Fruit fly (Drosophila melanogaster) whole organism, embryonic: ENCODE measurements around the gene Acph-1.

Experiments
- Aef1 ChIP-seq: fragments of 200-800 bp; sonication (Bioruptor generic); IDR thresholded peaks from 3 replicates; pipeline ENCODE4 v1.3.6; 2022; ENCODE audit warnings: missing biosample characterization, missing genetic modification characterization
- Antp ChIP-seq: fragments of 200-800 bp; sonication (Bioruptor generic); optimal IDR thresholded peaks from 3 replicates; lab custom pipeline; 2016; ENCODE audit warnings: missing biosample characterization, missing genetic modification characterization
- Bdp1 ChIP-seq: fragments of 200-800 bp; sonication (Bioruptor generic); optimal IDR thresholded peaks from 3 replicates; lab custom pipeline; 2016; ENCODE audit warnings: missing biosample characterization, missing genetic modification characterization
- CG10209 ChIP-seq: fragments of 200-800 bp; sonication (Bioruptor generic); optimal IDR thresholded peaks from 3 replicates; lab custom pipeline; 2017; ENCODE audit warnings: missing biosample characterization, mild to moderate bottlenecking, missing genetic modification characterization, missing genetic modification reagents
- CG1024 ChIP-seq: fragments of 200-800 bp; sonication (Bioruptor generic); IDR thresholded peaks from 2 replicates; pipeline ENCODE4 v1.3.6; 2022; ENCODE audit warnings: missing biosample characterization, missing genetic modification characterization
- CG11247 ChIP-seq: fragments of 200-800 bp; sonication (Bioruptor generic); IDR thresholded peaks from 2 replicates; pipeline ENCODE4 v1.3.6; 2022; ENCODE audit warnings: missing biosample characterization, missing genetic modification characterization
- CG12769 ChIP-seq: fragments of 200-800 bp; sonication (Bioruptor generic); optimal IDR thresholded peaks from 2 replicates; lab custom pipeline; 2019; ENCODE audit warnings: missing biosample characterization, mild to moderate bottlenecking, missing genetic modification characterization, moderate library complexity
- CG13287 ChIP-seq: fragments of 200-800 bp; sonication (Bioruptor generic); IDR thresholded peaks from 2 replicates; pipeline ENCODE4 v1.3.6; 2022; ENCODE audit warnings: missing biosample characterization, missing genetic modification characterization; ENCODE audit not compliant: partially characterized antibody
- CG15073 ChIP-seq: fragments of 200-800 bp; sonication (Bioruptor generic); optimal IDR thresholded peaks from 2 replicates; lab custom pipeline; 2016; ENCODE audit warnings: missing biosample characterization, missing genetic modification characterization
- CG15514 ChIP-seq: fragments of 200-800 bp; sonication (Bioruptor generic); optimal IDR thresholded peaks from 3 replicates; lab custom pipeline; 2017; ENCODE audit warnings: missing biosample characterization, missing genetic modification characterization, mild to moderate bottlenecking, moderate library complexity, missing genetic modification reagents
- CG15601 ChIP-seq: fragments of 200-800 bp; sonication (Bioruptor generic); optimal IDR thresholded peaks from 3 replicates; lab custom pipeline; 2019; ENCODE audit warnings: missing biosample characterization, mild to moderate bottlenecking, missing genetic modification characterization, moderate library complexity
- CG1647 ChIP-seq: fragments of 200-800 bp; sonication (Bioruptor generic); optimal IDR thresholded peaks from 3 replicates; lab custom pipeline; 2016; ENCODE audit warnings: missing biosample characterization, missing genetic modification characterization
- CG17612 ChIP-seq: fragments of 200-800 bp; sonication (Bioruptor generic); IDR thresholded peaks from 2 replicates; pipeline ENCODE4 v1.3.6; 2022; ENCODE audit warnings: missing biosample characterization, missing genetic modification characterization
- CG4328 ChIP-seq: fragments of 200-800 bp; sonication (Bioruptor generic); optimal IDR thresholded peaks from 3 replicates; lab custom pipeline; 2017; ENCODE audit warnings: missing biosample characterization, missing genetic modification reagents, missing genetic modification characterization
- CG4617 ChIP-seq: fragments of 200-800 bp; sonication (Bioruptor generic); optimal IDR thresholded peaks from 3 replicates; lab custom pipeline; 2016; ENCODE audit warnings: missing biosample characterization, missing genetic modification characterization, borderline replicate concordance
- CG5245 ChIP-seq: fragments of 200-800 bp; sonication (Bioruptor generic); optimal IDR thresholded peaks from 3 replicates; lab custom pipeline; 2016; ENCODE audit warnings: missing biosample characterization, missing genetic modification characterization
- CG6175 ChIP-seq: fragments of 200-800 bp; sonication (Bioruptor generic); IDR thresholded peaks from 3 replicates; pipeline ENCODE4 v1.3.6; 2022; ENCODE audit warnings: missing biosample characterization, missing genetic modification characterization
- CG7271 ChIP-seq: fragments of 200-800 bp; sonication (Bioruptor generic); optimal IDR thresholded peaks from 2 replicates; lab custom pipeline; 2018; ENCODE audit warnings: missing biosample characterization, mild to moderate bottlenecking, missing genetic modification characterization, moderate library complexity
- CG7372 ChIP-seq: fragments of 200-800 bp; sonication (Bioruptor generic); IDR thresholded peaks from 2 replicates; pipeline ENCODE4 v1.3.6; 2022; ENCODE audit warnings: missing biosample characterization, missing genetic modification characterization
- CG8089 ChIP-seq: fragments of 200-800 bp; sonication (Bioruptor generic); optimal IDR thresholded peaks from 3 replicates; lab custom pipeline; 2016; ENCODE audit warnings: missing biosample characterization, missing genetic modification characterization
- CG8924 ChIP-seq: fragments of 200-800 bp; optimal IDR thresholded peaks from 3 replicates; lab custom pipeline; 2019; ENCODE audit warnings: missing biosample characterization, mild to moderate bottlenecking, missing genetic modification characterization, moderate library complexity
- CG9817 ChIP-seq: fragments of 200-800 bp; sonication (Bioruptor generic); optimal IDR thresholded peaks from 2 replicates; lab custom pipeline; 2018; ENCODE audit warnings: missing biosample characterization, mild to moderate bottlenecking, missing genetic modification characterization, moderate library complexity
- Doc2 ChIP-seq: fragments of 200-800 bp; sonication (Bioruptor generic); IDR thresholded peaks from 2 replicates; pipeline ENCODE4 v1.3.6; 2022; ENCODE audit warnings: missing biosample characterization, missing genetic modification characterization
- Ets65A ChIP-seq: fragments of 200-800 bp; sonication (Bioruptor generic); peaks from one replicate; lab custom pipeline; 2016; ENCODE audit warnings: missing biosample characterization, missing genetic modification characterization
- Hr39 ChIP-seq: fragments of >200 bp; optimal IDR thresholded peaks from 2 replicates; lab custom pipeline; 2017
- Hr78 ChIP-seq, 2 experiments: fragments of 200-800 bp in 1 of 2; fragments of >200 bp in 1 of 2; sonication (Bioruptor generic) in 1 of 2; optimal IDR thresholded peaks; 2 replicates each; lab custom pipeline; 2017 to 2019; ENCODE audit warnings: missing biosample characterization in 2 of 2, missing genetic modification characterization in 2 of 2, mild to moderate bottlenecking in 1 of 2, moderate library complexity in 1 of 2
- Hsf ChIP-seq: fragments of 200-800 bp; sonication (Bioruptor generic); optimal IDR thresholded peaks from 3 replicates; lab custom pipeline; 2016; ENCODE audit warnings: missing biosample characterization, missing genetic modification characterization
- NK7.1 ChIP-seq: fragments of 200-800 bp; sonication (Bioruptor generic); optimal IDR thresholded peaks from 3 replicates; lab custom pipeline; 2016; ENCODE audit warnings: missing biosample characterization, missing genetic modification characterization
- Nf-YC ChIP-seq: fragments of 200-800 bp; optimal IDR thresholded peaks from 3 replicates; lab custom pipeline; 2019; ENCODE audit warnings: missing biosample characterization, mild to moderate bottlenecking, missing genetic modification characterization, moderate library complexity
- Rfx ChIP-seq: fragments of 200-800 bp; sonication (Bioruptor generic); IDR thresholded peaks from 2 replicates; pipeline ENCODE4 v1.3.6; 2022; ENCODE audit warnings: missing biosample characterization, missing genetic modification characterization
- Scr ChIP-seq: fragments of 200-800 bp; sonication (Bioruptor generic); IDR thresholded peaks from 2 replicates; pipeline ENCODE4 v1.3.6; 2022; ENCODE audit warnings: missing biosample characterization, missing genetic modification characterization; ENCODE audit not compliant: partially characterized antibody
- Sox100B ChIP-seq: fragments of 200-800 bp; sonication (Bioruptor generic); optimal IDR thresholded peaks from 3 replicates; lab custom pipeline; 2018; ENCODE audit warnings: missing biosample characterization, mild to moderate bottlenecking, missing genetic modification characterization
- al ChIP-seq: fragments of 200-800 bp; sonication (Bioruptor generic); IDR thresholded peaks from 2 replicates; pipeline ENCODE4 v1.3.6; 2022; ENCODE audit warnings: missing biosample characterization, missing genetic modification characterization
- ash1 ChIP-seq: fragments of 200-800 bp; sonication (Bioruptor generic); optimal IDR thresholded peaks from 2 replicates; lab custom pipeline; 2018; ENCODE audit warnings: missing biosample characterization, mild to moderate bottlenecking, missing genetic modification characterization
- ato ChIP-seq: fragments of 200-800 bp; sonication (Bioruptor generic); IDR thresholded peaks from 2 replicates; pipeline ENCODE4 v1.3.6; 2022; ENCODE audit warnings: missing biosample characterization, missing genetic modification characterization; ENCODE audit not compliant: partially characterized antibody
- crp ChIP-seq, 2 experiments: fragments of 200-800 bp; sonication (Bioruptor generic); optimal IDR thresholded peaks; 2 replicates in 1 of 2; 3 replicates in 1 of 2; lab custom pipeline; 2017; ENCODE audit warnings: missing biosample characterization in 2 of 2, missing genetic modification characterization in 2 of 2, mild to moderate bottlenecking in 1 of 2, moderate library complexity in 1 of 2
- emc ChIP-seq: fragments of 200-800 bp; sonication (Bioruptor generic); optimal IDR thresholded peaks from 2 replicates; lab custom pipeline; 2016; ENCODE audit warnings: missing biosample characterization, missing genetic modification characterization
- ems ChIP-seq: fragments of 200-800 bp; sonication (Bioruptor generic); optimal IDR thresholded peaks from 3 replicates; lab custom pipeline; 2016; ENCODE audit warnings: missing biosample characterization, missing genetic modification characterization
- en ChIP-seq: fragments of 200-800 bp; sonication (Bioruptor generic); optimal IDR thresholded peaks from 2 replicates; lab custom pipeline; 2016; ENCODE audit warnings: missing biosample characterization, missing genetic modification characterization
- exex ChIP-seq: fragments of 200-800 bp; sonication (Bioruptor generic); optimal IDR thresholded peaks from 4 replicates; lab custom pipeline; 2018; ENCODE audit warnings: missing biosample characterization, mild to moderate bottlenecking, missing genetic modification characterization, moderate library complexity
- fd3F ChIP-seq: fragments of 200-800 bp; sonication (Bioruptor generic); optimal IDR thresholded peaks from 2 replicates; lab custom pipeline; 2018; ENCODE audit warnings: missing biosample characterization, mild to moderate bottlenecking, missing genetic modification characterization, moderate library complexity
- kni ChIP-seq: fragments of 200-800 bp; sonication (Bioruptor generic); optimal IDR thresholded peaks from 3 replicates; lab custom pipeline; 2017; ENCODE audit warnings: mild to moderate bottlenecking, missing biosample characterization, missing genetic modification reagents, missing genetic modification characterization
- pan ChIP-seq, 4 experiments: fragments of >200 bp in 3 of 4; fragments of 200-800 bp in 1 of 4; sonication (Bioruptor generic) in 1 of 4; optimal IDR thresholded peaks in 3 of 4; IDR thresholded peaks in 1 of 4; 2 replicates each; pipeline versions ENCODE4 v1.3.6 to Lab custom; 2017 to 2022; ENCODE audit warnings: missing biosample characterization in 2 of 4, missing genetic modification characterization in 2 of 4, mixed read lengths in 1 of 4
- pzg ChIP-seq: fragments of 200-800 bp; sonication (Bioruptor generic); optimal IDR thresholded peaks from 3 replicates; lab custom pipeline; 2018; ENCODE audit warnings: missing biosample characterization, mild to moderate bottlenecking, missing genetic modification characterization, moderate library complexity
- slbo ChIP-seq: fragments of 200-800 bp; sonication (Bioruptor generic); IDR thresholded peaks from 2 replicates; pipeline ENCODE4 v1.3.6; 2022; ENCODE audit warnings: missing biosample characterization, missing genetic modification characterization
- slp2 ChIP-seq: fragments of 200-800 bp; sonication (Bioruptor generic); optimal IDR thresholded peaks from 2 replicates; lab custom pipeline; 2016; ENCODE audit warnings: missing biosample characterization, missing genetic modification characterization
- sug ChIP-seq: fragments of 200-800 bp; optimal IDR thresholded peaks from 2 replicates; lab custom pipeline; 2019; ENCODE audit warnings: missing biosample characterization, mild to moderate bottlenecking, missing genetic modification characterization, moderate library complexity
- vnd ChIP-seq: fragments of 200-800 bp; sonication (Bioruptor generic); IDR thresholded peaks from 3 replicates; pipeline ENCODE4 v1.3.6; 2022; ENCODE audit warnings: missing biosample characterization, missing genetic modification characterization; ENCODE audit not compliant: partially characterized antibody
- yki ChIP-seq: fragments of >200 bp; optimal IDR thresholded peaks from 3 replicates; lab custom pipeline; 2018
- zen2 ChIP-seq: fragments of 200-800 bp; sonication (Bioruptor generic); IDR thresholded peaks from 3 replicates; pipeline ENCODE4 v1.3.6; 2022; ENCODE audit warnings: missing biosample characterization, missing genetic modification characterization; ENCODE audit not compliant: partially characterized antibody

Acph-1 gene

DNA sequence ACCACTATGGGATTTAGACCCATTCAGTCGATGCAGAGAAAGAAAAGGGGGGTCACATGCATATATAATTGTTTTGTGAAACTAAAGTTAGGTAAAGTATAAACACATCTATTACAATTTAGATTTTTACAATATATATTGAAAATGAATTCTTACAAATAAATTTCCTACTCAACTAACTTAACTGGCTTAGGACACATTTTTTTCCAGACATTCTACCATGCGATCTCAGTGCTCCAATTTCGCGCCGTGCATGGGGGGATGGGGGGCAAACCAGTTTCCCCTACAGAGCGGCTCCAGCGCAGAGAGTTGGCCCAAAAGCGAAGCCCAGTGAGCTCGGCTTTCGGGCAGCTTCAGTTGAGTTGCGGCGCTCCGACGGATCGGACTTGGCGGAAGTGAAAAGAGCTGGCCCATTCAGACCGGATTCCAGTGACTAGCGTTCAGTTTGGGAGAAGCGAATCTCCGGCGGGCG lies 10.1 kb downstream of the Acph-1 start, which contains the start of gene CG7896 (continued):
- TF ChIP-seq ato (no peak), CG13287 (GFP tag; lab: Robert Waterston, UW) (peak; percentile 10; the same call in 1 of the 2 replicates), CG7271 (tag; lab: Kevin White, UChicago) (no peak), CG1647 (GFP tag; lab: Kevin White, UChicago) (no peak), slp2 (GFP tag; lab: Kevin White, UChicago) (peak; percentile 35), ems (GFP tag; lab: Kevin White, UChicago) (peak; percentile 56), NK7.1 (GFP tag; lab: Kevin White, UChicago) (no peak), CG6175 (GFP tag; lab: Robert Waterston, UW) (peak; percentile 69; the same call in 1 of the 3 replicates), Hsf (GFP tag; lab: Kevin White, UChicago) (peak; percentile 33), Hr39 (lab: Kevin White, UChicago) (no peak), Hr78 (GFP tag; optimal IDR thresholded peaks at IDR 0.05; lab: Kevin White, UChicago) (peak in 1 of 2 experiments; percentile 62), sug (peak; percentile 53), slbo (GFP tag; lab: Robert Waterston, UW) (peak; percentile 84), Doc2 (GFP tag; lab: Robert Waterston, UW) (0 out of 2 replicates have a peak, but pooled peaks have one; percentile 5), Bdp1 (GFP tag; lab: Kevin White, UChicago) (no peak), zen2 (GFP tag; lab: Robert Waterston, UW) (no peak), ash1 (GFP tag; lab: Kevin White, UChicago) (no peak), CG10209 (GFP tag; lab: Kevin White, UChicago) (peak; percentile 64), CG11247 (GFP tag; lab: Robert Waterston, UW) (peak; percentile 60; the same call in 1 of the 2 replicates), CG5245 (GFP tag; lab: Kevin White, UChicago) (peak; percentile 40), pzg (GFP tag; lab: Kevin White, UChicago) (no peak), crp (GFP tag; optimal IDR thresholded peaks at IDR 0.05; lab: Kevin White, UChicago) (peak in 1 of 2 experiments; percentile 11), al (peak; percentile 81), CG9817 (tag; lab: Kevin White, UChicago) (peak; percentile 50), CG17612 (GFP tag; lab: Robert Waterston, UW) (peak; percentile 67), CG15601 (tag; lab: Kevin White, UChicago) (peak; percentile 62), CG15073 (no peak), CG12769 (peak; percentile 67), CG4617 (GFP tag; lab: Kevin White, UChicago) (peak; percentile 1), Scr (no peak), Antp (peak; percentile 2), CG15514 (GFP tag; lab: Kevin White, UChicago) (peak; percentile 48), Nf-YC (tag; lab: Kevin White, UChicago) (peak; percentile 70), Ets65A (GFP tag; lab: Kevin White, UChicago) (peak; percentile 53), CG7372 (GFP tag; lab: Robert Waterston, UW) (peak; percentile 75), CG1024 (GFP tag; lab: Robert Waterston, UW) (no peak), CG8089 (GFP tag; lab: Kevin White, UChicago) (no peak), Aef1 (GFP tag; lab: Robert Waterston, UW) (peak; percentile 82), emc (GFP tag; lab: Kevin White, UChicago) (no peak), Rfx (GFP tag; lab: Robert Waterston, UW) (peak; percentile 88), vnd (no peak), en (GFP tag; lab: Kevin White, UChicago) (no peak), kni (peak; percentile 58), CG4328 (GFP tag; lab: Kevin White, UChicago) (peak; percentile 43), Sox100B (GFP tag; lab: Kevin White, UChicago) (peak; percentile 75), fd3F (GFP tag; lab: Kevin White, UChicago) (peak; percentile 41), yki (lab: Kevin White, UChicago) (no peak), exex (tag; lab: Kevin White, UChicago) (peak; percentile 13), pan (optimal IDR thresholded peaks at IDR 0.05; lab: Kevin White, UChicago) (no peak), pan (GFP tag; optimal IDR thresholded peaks at IDR 0.05 in 1 of 2, IDR thresholded peaks at IDR 0.05 in 1 of 2) (peak in 1 of 2 experiments; percentile 80), CG8924 (tag; lab: Kevin White, UChicago) (peak; percentile 72)
